Fruit fly (Drosophila melanogaster) whole organism, embryonic: Measurements from ENCODE around the gene CG31454.

Experiments used
- Adf1 ChIP-seq: fragments of 200-800 bp; sonication (Bioruptor generic); IDR thresholded peaks from 2 replicates; pipeline ENCODE4 v1.3.6; 2022; ENCODE audit warnings: missing biosample characterization, missing genetic modification characterization
- BEAF-32 ChIP-seq: fragments of 200-800 bp; sonication (Bioruptor generic); optimal IDR thresholded peaks from 3 replicates; lab custom pipeline; 2017; ENCODE audit warnings: missing biosample characterization, missing genetic modification characterization, mild to moderate bottlenecking, moderate library complexity, missing genetic modification reagents
- CG1024 ChIP-seq: fragments of 200-800 bp; sonication (Bioruptor generic); IDR thresholded peaks from 2 replicates; pipeline ENCODE4 v1.3.6; 2022; ENCODE audit warnings: missing biosample characterization, missing genetic modification characterization
- CG10979 ChIP-seq: fragments of 200-800 bp; sonication (Bioruptor generic); optimal IDR thresholded peaks from 2 replicates; lab custom pipeline; 2018; ENCODE audit warnings: missing biosample characterization, mild to moderate bottlenecking, missing genetic modification characterization, moderate library complexity
- CG11456 ChIP-seq: fragments of 200-800 bp; sonication (Bioruptor generic); IDR thresholded peaks from 3 replicates; pipeline ENCODE4 v1.3.6; 2022; ENCODE audit warnings: missing biosample characterization, missing genetic modification characterization
- CG11504 ChIP-seq: fragments of 200-800 bp; sonication (Bioruptor generic); optimal IDR thresholded peaks from 3 replicates; lab custom pipeline; 2019; ENCODE audit warnings: missing biosample characterization, mild to moderate bottlenecking, missing genetic modification characterization, moderate library complexity
- CG15011 ChIP-seq: fragments of 200-800 bp; sonication (Bioruptor generic); optimal IDR thresholded peaks from 3 replicates; lab custom pipeline; 2018; ENCODE audit warnings: missing biosample characterization, mild to moderate bottlenecking, missing genetic modification characterization
- CG15269 ChIP-seq: fragments of 200-800 bp; sonication (Bioruptor generic); optimal IDR thresholded peaks from 2 replicates; lab custom pipeline; 2018; ENCODE audit warnings: missing biosample characterization, mild to moderate bottlenecking, missing genetic modification characterization, moderate library complexity
- CG17328 ChIP-seq: fragments of 200-800 bp; sonication (Bioruptor generic); IDR thresholded peaks from 2 replicates; pipeline ENCODE4 v1.3.6; 2022; ENCODE audit warnings: missing biosample characterization, missing genetic modification characterization
- CG17568 ChIP-seq: fragments of 200-800 bp; sonication (Bioruptor generic); optimal IDR thresholded peaks from 2 replicates; lab custom pipeline; 2018; ENCODE audit warnings: missing biosample characterization, mild to moderate bottlenecking, missing genetic modification characterization, moderate library complexity
- CG1792 ChIP-seq: fragments of 200-800 bp; sonication (Bioruptor generic); optimal IDR thresholded peaks from 2 replicates; lab custom pipeline; 2016; ENCODE audit warnings: missing biosample characterization, missing genetic modification characterization
- CG18764 ChIP-seq: fragments of 200-800 bp; sonication (Bioruptor generic); optimal IDR thresholded peaks from 3 replicates; lab custom pipeline; 2016; ENCODE audit warnings: missing biosample characterization, missing genetic modification characterization
- CG2116 ChIP-seq: fragments of 200-800 bp; sonication (Bioruptor generic); optimal IDR thresholded peaks from 3 replicates; lab custom pipeline; 2018; ENCODE audit warnings: missing biosample characterization, mild to moderate bottlenecking, missing genetic modification characterization
- CG2712 ChIP-seq: fragments of 200-800 bp; optimal IDR thresholded peaks from 3 replicates; lab custom pipeline; 2019; ENCODE audit warnings: missing biosample characterization, mild to moderate bottlenecking, missing genetic modification characterization, moderate library complexity
- CG3065 ChIP-seq: fragments of 200-800 bp; sonication (Bioruptor generic); optimal IDR thresholded peaks from 2 replicates; lab custom pipeline; 2016; ENCODE audit warnings: missing biosample characterization, missing genetic modification characterization
- CG31224 ChIP-seq: fragments of 200-800 bp; sonication (Bioruptor generic); IDR thresholded peaks from 2 replicates; pipeline ENCODE4 v1.3.6; 2022; ENCODE audit warnings: missing biosample characterization, missing genetic modification characterization
- CG3847 ChIP-seq: fragments of 200-800 bp; sonication (Bioruptor generic); IDR thresholded peaks from 2 replicates; pipeline ENCODE4 v1.3.6; 2022; ENCODE audit warnings: missing biosample characterization, missing genetic modification characterization
- CG42726 ChIP-seq: fragments of 200-800 bp; sonication (Bioruptor generic); IDR thresholded peaks from 2 replicates; pipeline ENCODE4 v1.3.6; 2022; ENCODE audit warnings: missing biosample characterization, missing genetic modification characterization; ENCODE audit not compliant: partially characterized antibody
- CG7786 ChIP-seq: fragments of 200-800 bp; sonication (Bioruptor generic); optimal IDR thresholded peaks from 2 replicates; lab custom pipeline; 2016; ENCODE audit warnings: missing biosample characterization, missing genetic modification characterization
- CG8359 ChIP-seq: fragments of 200-800 bp; sonication (Bioruptor generic); optimal IDR thresholded peaks from 2 replicates; lab custom pipeline; 2017; ENCODE audit warnings: missing biosample characterization, mild to moderate bottlenecking, missing genetic modification characterization, borderline replicate concordance
- CG9817 ChIP-seq: fragments of 200-800 bp; sonication (Bioruptor generic); optimal IDR thresholded peaks from 2 replicates; lab custom pipeline; 2018; ENCODE audit warnings: missing biosample characterization, mild to moderate bottlenecking, missing genetic modification characterization, moderate library complexity
- Doc2 ChIP-seq: fragments of 200-800 bp; sonication (Bioruptor generic); IDR thresholded peaks from 2 replicates; pipeline ENCODE4 v1.3.6; 2022; ENCODE audit warnings: missing biosample characterization, missing genetic modification characterization
- Dref ChIP-seq: fragments of 200-800 bp; sonication (Bioruptor generic); IDR thresholded peaks from 2 replicates; pipeline ENCODE4 v1.3.6; 2022; ENCODE audit warnings: missing biosample characterization, missing genetic modification characterization
- Ets65A ChIP-seq: fragments of 200-800 bp; sonication (Bioruptor generic); peaks from one replicate; lab custom pipeline; 2016; ENCODE audit warnings: missing biosample characterization, missing genetic modification characterization
- H2.0 ChIP-seq: fragments of 200-800 bp; sonication (Bioruptor generic); IDR thresholded peaks from 2 replicates; pipeline ENCODE4 v1.3.6; 2022; ENCODE audit warnings: missing biosample characterization, missing genetic modification characterization
- HLH4C ChIP-seq: fragments of 200-800 bp; sonication (Bioruptor generic); IDR thresholded peaks from 3 replicates; pipeline ENCODE4 v1.3.6; 2022; ENCODE audit warnings: missing biosample characterization, missing genetic modification characterization; ENCODE audit not compliant: partially characterized antibody
- Hr78 ChIP-seq, 2 experiments: fragments of 200-800 bp in 1 of 2; fragments of >200 bp in 1 of 2; sonication (Bioruptor generic) in 1 of 2; optimal IDR thresholded peaks; 2 replicates each; lab custom pipeline; 2017 to 2019; ENCODE audit warnings: missing biosample characterization in 2 of 2, missing genetic modification characterization in 2 of 2, mild to moderate bottlenecking in 1 of 2, moderate library complexity in 1 of 2
- Kr ChIP-seq: fragments of 200-800 bp; sonication (Bioruptor generic); optimal IDR thresholded peaks from 2 replicates; lab custom pipeline; 2017; ENCODE audit warnings: missing biosample characterization, mild to moderate bottlenecking, missing genetic modification characterization
- NK7.1 ChIP-seq: fragments of 200-800 bp; sonication (Bioruptor generic); optimal IDR thresholded peaks from 3 replicates; lab custom pipeline; 2016; ENCODE audit warnings: missing biosample characterization, missing genetic modification characterization
- Xrp1 ChIP-seq: fragments of 200-800 bp; sonication (Bioruptor generic); IDR thresholded peaks from 2 replicates; pipeline ENCODE4 v1.3.6; 2022; ENCODE audit warnings: missing biosample characterization, missing genetic modification characterization
- ash1 ChIP-seq: fragments of 200-800 bp; sonication (Bioruptor generic); optimal IDR thresholded peaks from 2 replicates; lab custom pipeline; 2018; ENCODE audit warnings: missing biosample characterization, mild to moderate bottlenecking, missing genetic modification characterization
- cad ChIP-seq: fragments of >200 bp; optimal IDR thresholded peaks from 2 replicates; lab custom pipeline; 2017; ENCODE audit warnings: missing biosample characterization, missing genetic modification characterization
- cg ChIP-seq: fragments of 200-800 bp; sonication (Bioruptor generic); optimal IDR thresholded peaks from 3 replicates; lab custom pipeline; 2019; ENCODE audit warnings: missing biosample characterization, mild to moderate bottlenecking, missing genetic modification characterization, moderate library complexity
- dpn ChIP-seq, 2 experiments: fragments of 200-800 bp; sonication (Bioruptor generic); optimal IDR thresholded peaks; 3 replicates each; lab custom pipeline; 2016; ENCODE audit warnings: missing biosample characterization in 2 of 2, missing genetic modification characterization in 2 of 2
- ham ChIP-seq: fragments of 200-800 bp; sonication (Bioruptor generic); IDR thresholded peaks from 2 replicates; pipeline ENCODE4 v1.3.6; 2022; ENCODE audit warnings: missing biosample characterization, missing genetic modification characterization
- hkb ChIP-seq, 2 experiments: fragments of 200-800 bp in 1 of 2; fragments of >200 bp in 1 of 2; sonication (Bioruptor generic) in 1 of 2; IDR thresholded peaks in 1 of 2; optimal IDR thresholded peaks in 1 of 2; 2 replicates each; pipeline versions ENCODE4 v1.3.6 to Lab custom; 2017 to 2022; ENCODE audit warnings: missing biosample characterization in 1 of 2, missing genetic modification characterization in 1 of 2
- hth ChIP-seq: fragments of >200 bp; optimal IDR thresholded peaks from 2 replicates; lab custom pipeline; 2017; ENCODE audit warnings: inconsistent platforms
- insv ChIP-seq, 2 experiments: fragments of 200-800 bp; sonication (Bioruptor generic); optimal IDR thresholded peaks; 3 replicates each; lab custom pipeline; 2016 to 2018; ENCODE audit warnings: missing biosample characterization in 2 of 2, missing genetic modification characterization in 2 of 2
- klu ChIP-seq: fragments of 200-800 bp; sonication (Bioruptor generic); IDR thresholded peaks from 2 replicates; pipeline ENCODE4 v1.3.6; 2022; ENCODE audit warnings: missing biosample characterization, missing genetic modification characterization
- knrl ChIP-seq: fragments of 200-800 bp; sonication (Bioruptor generic); IDR thresholded peaks from 3 replicates; pipeline ENCODE4 v1.3.6; 2022; ENCODE audit warnings: missing biosample characterization, missing genetic modification characterization; ENCODE audit not compliant: partially characterized antibody
- odd ChIP-seq: fragments of 200-800 bp; sonication (Bioruptor generic); optimal IDR thresholded peaks from 2 replicates; lab custom pipeline; 2017; ENCODE audit warnings: missing biosample characterization, mild to moderate bottlenecking, missing genetic modification characterization
- ro ChIP-seq: fragments of 200-800 bp; sonication (Bioruptor generic); IDR thresholded peaks from 2 replicates; pipeline ENCODE4 v1.3.6; 2022; ENCODE audit warnings: missing biosample characterization, missing genetic modification characterization
- sens ChIP-seq: fragments of 200-800 bp; sonication (Bioruptor generic); peaks from one replicate; lab custom pipeline; 2016; ENCODE audit warnings: missing biosample characterization, missing genetic modification characterization
- sqz ChIP-seq: fragments of 200-800 bp; sonication (Bioruptor generic); optimal IDR thresholded peaks from 3 replicates; lab custom pipeline; 2018; ENCODE audit warnings: missing biosample characterization, mild to moderate bottlenecking, missing genetic modification characterization
- sr ChIP-seq: fragments of 200-800 bp; sonication (Bioruptor generic); IDR thresholded peaks from 3 replicates; pipeline ENCODE4 v1.3.6; 2022; ENCODE audit warnings: missing biosample characterization, missing genetic modification characterization
- tin ChIP-seq: fragments of 200-800 bp; sonication (Bioruptor generic); optimal IDR thresholded peaks from 3 replicates; lab custom pipeline; 2016; ENCODE audit warnings: missing biosample characterization, missing genetic modification characterization
- trem ChIP-seq: fragments of 200-800 bp; optimal IDR thresholded peaks from 3 replicates; lab custom pipeline; 2019; ENCODE audit warnings: missing biosample characterization, mild to moderate bottlenecking, missing genetic modification characterization, moderate library complexity
- tx ChIP-seq: fragments of 200-800 bp; sonication (Bioruptor generic); optimal IDR thresholded peaks from 2 replicates; lab custom pipeline; 2016; ENCODE audit warnings: missing biosample characterization, missing genetic modification characterization
- wek ChIP-seq: fragments of 200-800 bp; sonication (Bioruptor generic); optimal IDR thresholded peaks from 3 replicates; lab custom pipeline; 2018; ENCODE audit warnings: missing biosample characterization, mild to moderate bottlenecking, missing genetic modification characterization, moderate library complexity
- yki ChIP-seq: fragments of >200 bp; optimal IDR thresholded peaks from 3 replicates; lab custom pipeline; 2018

CG31454 gene

dm6 chr3R:8562484-8562886 lies 41.0 kb downstream of the CG31454 start, which contains the start of the genes mRpS18A and CG31460 (continued):
- peak; percentile 6 for TF ChIP-seq wek (GFP tag; lab: Kevin White, UChicago)
- no peak for TF ChIP-seq hkb (optimal IDR thresholded peaks at IDR 0.05; lab: Kevin White, UChicago)
- no peak for TF ChIP-seq hkb (GFP tag; IDR thresholded peaks at IDR 0.05; lab: Robert Waterston, UW)
- TF ChIP-seq CG7786 (GFP tag; lab: Kevin White, UChicago), result no peak
- TF ChIP-seq trem (tag; lab: Kevin White, UChicago), result peak; percentile 40
- TF ChIP-seq HLH4C (GFP tag; lab: Robert Waterston, UW), result no peak; the same call in 2 of the 3 replicates

- no peak for TF ChIP-seq CG3065 (GFP tag; lab: Kevin White, UChicago)
- no peak for TF ChIP-seq Adf1 (GFP tag; lab: Robert Waterston, UW)
- TF ChIP-seq trem (tag; lab: Kevin White, UChicago), result peak; percentile 72
- TF ChIP-seq hth, result no peak
- TF ChIP-seq CG42726 (GFP tag; lab: Robert Waterston, UW), result no peak
- no peak for TF ChIP-seq cad (GFP tag; lab: Kevin White, UChicago)
- no peak for TF ChIP-seq ham (GFP tag; lab: Robert Waterston, UW)
- no peak for TF ChIP-seq odd (GFP tag; lab: Kevin White, UChicago)
- TF ChIP-seq insv (GFP tag; optimal IDR thresholded peaks at IDR 0.05; lab: Kevin White, UChicago), result no peak
- TF ChIP-seq sens (GFP tag; lab: Kevin White, UChicago), result peak; percentile 84
- no peak for TF ChIP-seq CG15011
- TF ChIP-seq NK7.1, result no peak
- TF ChIP-seq CG31224 (GFP tag; lab: Robert Waterston, UW), result no peak
- no peak for TF ChIP-seq ash1 (GFP tag; lab: Kevin White, UChicago)
- TF ChIP-seq ro (GFP tag; lab: Robert Waterston, UW), result no peak
- peak; percentile 18 for TF ChIP-seq tx
- no peak for TF ChIP-seq klu (GFP tag; lab: Robert Waterston, UW)
- TF ChIP-seq H2.0 (GFP tag; lab: Robert Waterston, UW), result no peak; the same call in 1 of the 2 replicates
- peak; percentile 40 for TF ChIP-seq CG2712 (tag; lab: Kevin White, UChicago)
- no peak for TF ChIP-seq CG11456
- no peak for TF ChIP-seq CG17568
- no peak for TF ChIP-seq Kr (GFP tag; lab: Kevin White, UChicago)
- no peak for TF ChIP-seq sqz
- peak; percentile 33 for TF ChIP-seq tin
- peak; percentile 14 to 30 for TF ChIP-seq dpn (GFP tag; optimal IDR thresholded peaks at IDR 0.05; lab: Kevin White, UChicago)
- TF ChIP-seq CG11504 (tag; lab: Kevin White, UChicago), result no peak
- TF ChIP-seq Dref (GFP tag; lab: Robert Waterston, UW), result no peak
- peak; percentile 21 for TF ChIP-seq CG9817
- peak; percentile 41 for TF ChIP-seq CG2116 (GFP tag; lab: Kevin White, UChicago)
- no peak for TF ChIP-seq sr
- peak; percentile 87 for TF ChIP-seq Ets65A (GFP tag; lab: Kevin White, UChicago)
- no peak for TF ChIP-seq Doc2 (GFP tag; lab: Robert Waterston, UW)
- peak; percentile 81 for TF ChIP-seq CG3847 (GFP tag; lab: Robert Waterston, UW)
- TF ChIP-seq BEAF-32 (GFP tag; lab: Kevin White, UChicago), result peak; percentile 61
- TF ChIP-seq CG1792 (GFP tag; lab: Kevin White, UChicago), result no peak
- no peak for TF ChIP-seq cg (GFP tag; lab: Kevin White, UChicago)
- TF ChIP-seq knrl, result peak; percentile 56
- no peak for TF ChIP-seq CG17328 (GFP tag; lab: Robert Waterston, UW)
- no peak for TF ChIP-seq CG18764 (GFP tag; lab: Kevin White, UChicago)
- no peak for TF ChIP-seq Xrp1
- no peak for TF ChIP-seq Hr78 (GFP tag; optimal IDR thresholded peaks at IDR 0.05; lab: Kevin White, UChicago)
- TF ChIP-seq CG10979 (tag; lab: Kevin White, UChicago), result no peak
- TF ChIP-seq CG1024 (GFP tag; lab: Robert Waterston, UW), result no peak
- no peak for TF ChIP-seq CG15269 (tag; lab: Kevin White, UChicago)
- no peak for TF ChIP-seq yki (lab: Kevin White, UChicago)
- TF ChIP-seq CG8359 (GFP tag; lab: Kevin White, UChicago), result no peak
Measured at dm6 chr3R:8563774-8564173, 42.3 kb downstream of the CG31454 start, which contains the start of gene Cenp-C. Gene Cenp-C, plus strand, starts transcription at chr3R:8564105.
